Fruit fly (Drosophila melanogaster) whole organism, wandering third instar larva: Measurements from ENCODE around the gene CG32271.

Experiments used
- CrebA ChIP-seq: fragments of 200-800 bp; sonication (Bioruptor generic); optimal IDR thresholded peaks from 2 replicates; lab custom pipeline; 2016; ENCODE audit warnings: missing biosample characterization, mild to moderate bottlenecking, missing genetic modification characterization, borderline replicate concordance
- Dfd ChIP-seq: fragments of >200 bp; optimal IDR thresholded peaks from 2 replicates; lab custom pipeline; 2017; ENCODE audit warnings: missing biosample characterization, missing genetic modification characterization
- Dif ChIP-seq: fragments of 200-275, 200-300 bp; sonication (Bioruptor generic); optimal IDR thresholded peaks from 2 replicates; lab custom pipeline; 2018; ENCODE audit warnings: missing biosample characterization, missing genetic modification characterization; ENCODE audit not compliant: partially characterized antibody
- GATAd ChIP-seq: sonication (Bioruptor generic); optimal IDR thresholded peaks from 2 replicates; lab custom pipeline; 2016; ENCODE audit warnings: missing biosample characterization, missing genetic modification characterization
- HLH106 ChIP-seq: fragments of 200-800 bp; optimal IDR thresholded peaks from 3 replicates; lab custom pipeline; 2019; ENCODE audit warnings: missing biosample characterization, mild to moderate bottlenecking, missing genetic modification characterization, moderate library complexity
- Hnf4 ChIP-seq: fragments of 200-800 bp; sonication (Bioruptor generic); optimal IDR thresholded peaks from 2 replicates; lab custom pipeline; 2016; ENCODE audit warnings: missing biosample characterization, mild to moderate bottlenecking, missing genetic modification characterization
- Hr78 ChIP-seq: fragments of >200 bp; optimal IDR thresholded peaks from 2 replicates; lab custom pipeline; 2017; ENCODE audit warnings: missing biosample characterization, missing genetic modification characterization
- Hr83 ChIP-seq: fragments of 200-300 bp; sonication (Bioruptor generic); optimal IDR thresholded peaks from 2 replicates; lab custom pipeline; 2016; ENCODE audit warnings: missing biosample characterization, mild to moderate bottlenecking, missing genetic modification characterization, moderate library complexity; ENCODE audit not compliant: poor library complexity, severe bottlenecking
- Jra ChIP-seq: sonication (Bioruptor generic); optimal IDR thresholded peaks from 2 replicates; lab custom pipeline; 2016; ENCODE audit warnings: missing biosample characterization, missing genetic modification characterization
- N ChIP-seq: fragments of >200 bp; optimal IDR thresholded peaks from 2 replicates; lab custom pipeline; 2018; ENCODE audit warnings: missing biosample characterization, missing external identifiers, missing genetic modification characterization
- OdsH ChIP-seq: fragments of 200-800 bp; sonication (Bioruptor generic); optimal IDR thresholded peaks from 2 replicates; lab custom pipeline; 2016; ENCODE audit warnings: missing biosample characterization, mild to moderate bottlenecking, missing genetic modification characterization
- Sp1 ChIP-seq: fragments of 200-800 bp; sonication (Bioruptor generic); optimal IDR thresholded peaks from 3 replicates; lab custom pipeline; 2019; ENCODE audit warnings: missing biosample characterization, mild to moderate bottlenecking, missing genetic modification characterization, moderate library complexity
- Vsx2 ChIP-seq: fragments of 200-300, 225-300 bp; sonication (Bioruptor generic); optimal IDR thresholded peaks from 2 replicates; lab custom pipeline; 2018; ENCODE audit warnings: missing biosample characterization, missing genetic modification characterization; ENCODE audit not compliant: partially characterized antibody
- br ChIP-seq: fragments of 200-800 bp; sonication (Bioruptor generic); optimal IDR thresholded peaks from 2 replicates; lab custom pipeline; 2016; ENCODE audit warnings: missing biosample characterization, missing genetic modification characterization
- brk ChIP-seq: fragments of 200-800 bp; sonication (Bioruptor generic); optimal IDR thresholded peaks from 2 replicates; lab custom pipeline; 2016; ENCODE audit warnings: missing biosample characterization, mild to moderate bottlenecking, missing genetic modification characterization
- dl ChIP-seq, 2 experiments: fragments of 175-275, 200-275 bp in 1 of 2; fragments of 200-275 bp in 1 of 2; sonication (Bioruptor generic); optimal IDR thresholded peaks; lab custom pipeline; 2018; ENCODE audit warnings: mild to moderate bottlenecking in 2 of 2, missing biosample characterization in 2 of 2, missing genetic modification characterization in 2 of 2, moderate library complexity in 2 of 2; ENCODE audit not compliant: partially characterized antibody in 2 of 2, insufficient read depth in 1 of 2
- dmrt93B ChIP-seq: fragments of 200-800 bp; sonication (Bioruptor generic); optimal IDR thresholded peaks from 2 replicates; lab custom pipeline; 2018; ENCODE audit warnings: missing biosample characterization, mild to moderate bottlenecking, missing genetic modification characterization
- dsf ChIP-seq: sonication (Bioruptor generic); optimal IDR thresholded peaks from 2 replicates; lab custom pipeline; 2016; ENCODE audit warnings: missing biosample characterization, missing genetic modification characterization, borderline replicate concordance
- ey ChIP-seq: fragments of 200-800 bp; sonication (Bioruptor generic); optimal IDR thresholded peaks from 2 replicates; lab custom pipeline; 2016; ENCODE audit warnings: missing biosample characterization, missing genetic modification characterization
- foxo ChIP-seq, 2 experiments: fragments of 200-800 bp; sonication (Bioruptor generic); optimal IDR thresholded peaks; 2 replicates in 1 of 2; 3 replicates in 1 of 2; lab custom pipeline; 2016 to 2017; ENCODE audit warnings: missing biosample characterization in 2 of 2, missing genetic modification characterization in 2 of 2
- fru ChIP-seq: fragments of 200-800 bp; sonication (Bioruptor generic); optimal IDR thresholded peaks from 3 replicates; lab custom pipeline; 2016; ENCODE audit warnings: missing biosample characterization, mild to moderate bottlenecking, missing genetic modification characterization
- h ChIP-seq: fragments of 200-800 bp; sonication (Bioruptor generic); optimal IDR thresholded peaks from 3 replicates; lab custom pipeline; 2016; ENCODE audit warnings: missing biosample characterization, mild to moderate bottlenecking, missing genetic modification characterization
- jim ChIP-seq: fragments of 175-275, 200-325 bp; sonication (Bioruptor generic); optimal IDR thresholded peaks from 2 replicates; lab custom pipeline; 2016; ENCODE audit warnings: missing biosample characterization, mild to moderate bottlenecking, missing genetic modification characterization
- lola ChIP-seq: fragments of >200 bp; optimal IDR thresholded peaks from 2 replicates; lab custom pipeline; 2017; ENCODE audit warnings: missing biosample characterization, missing genetic modification characterization
- psq ChIP-seq: fragments of 200-800 bp; sonication (Bioruptor generic); optimal IDR thresholded peaks from 3 replicates; lab custom pipeline; 2017; ENCODE audit warnings: missing biosample characterization, mild to moderate bottlenecking, missing genetic modification characterization, moderate library complexity
- sage ChIP-seq: fragments of 200-800 bp; sonication (Bioruptor generic); optimal IDR thresholded peaks from 2 replicates; lab custom pipeline; 2016; ENCODE audit warnings: missing biosample characterization, mild to moderate bottlenecking, missing genetic modification characterization
- sv ChIP-seq: fragments of 200-800 bp; sonication (Bioruptor generic); optimal IDR thresholded peaks from 3 replicates; lab custom pipeline; 2016; ENCODE audit warnings: missing biosample characterization, missing genetic modification characterization
- tai ChIP-seq: sonication (Bioruptor generic); optimal IDR thresholded peaks from 2 replicates; lab custom pipeline; 2016; ENCODE audit warnings: missing biosample characterization, missing genetic modification characterization
- woc ChIP-seq: sonication (Bioruptor generic); optimal IDR thresholded peaks from 2 replicates; lab custom pipeline; 2016; ENCODE audit warnings: missing biosample characterization, mild to moderate bottlenecking, missing genetic modification characterization

The CG32271 gene

DNA sequence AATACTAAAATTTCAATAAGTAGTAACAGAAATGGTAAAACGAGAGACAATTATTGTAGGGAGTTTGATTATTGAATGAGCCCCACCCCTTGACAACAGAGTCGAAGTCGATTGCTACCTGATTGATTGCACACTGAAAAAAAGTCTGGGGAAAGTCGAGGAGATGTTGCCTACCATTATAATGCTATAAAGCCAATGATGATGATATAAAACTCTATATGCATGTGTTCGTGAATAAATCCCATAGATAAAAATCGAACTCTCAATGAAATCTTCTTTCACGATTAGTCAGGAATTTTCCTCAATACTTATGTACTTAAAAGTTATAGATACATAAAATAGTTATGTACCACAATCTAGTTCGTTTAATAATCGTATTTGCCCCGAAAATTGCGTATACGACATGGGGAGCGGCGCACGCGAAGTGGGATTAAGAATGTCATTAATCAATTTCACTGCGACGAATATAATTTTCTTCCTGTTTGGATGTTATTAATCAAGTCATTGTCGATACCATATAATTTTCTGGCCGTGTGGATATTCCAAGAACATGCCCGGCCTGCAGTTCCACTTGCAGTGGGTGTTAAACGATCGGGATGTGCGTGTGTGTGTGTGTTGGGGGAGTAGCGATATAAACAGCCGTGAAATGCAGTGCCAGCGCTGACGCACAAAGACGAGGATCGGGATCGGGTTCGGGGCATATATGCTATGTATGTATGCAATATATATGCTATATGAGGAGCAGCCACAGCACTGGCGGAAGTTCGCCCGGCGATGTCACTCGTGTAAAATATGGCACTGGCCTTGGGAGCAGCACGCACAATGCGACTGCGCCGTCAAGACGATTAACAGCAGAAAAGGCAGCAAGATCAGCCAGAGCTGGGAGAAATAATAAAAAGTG is 41.5 kb upstream of the CG32271 start, which contains the start of gene CG12078:
TSS of gene CG12078 (minus strand) at position 51 of the 901 bp plus-strand sequence.
- TF ChIP-seq foxo (GFP tag; optimal IDR thresholded peaks at IDR 0.05; lab: Kevin White, UChicago): peak in 1 of 2 experiments; percentile 25
- TF ChIP-seq Hr83 (GFP tag; lab: Kevin White, UChicago): peak; percentile 21
- TF ChIP-seq Sp1 (GFP tag; lab: Kevin White, UChicago): no peak
- no peak for TF ChIP-seq Jra (GFP tag; lab: Kevin White, UChicago)
- peak; percentile 9 for TF ChIP-seq tai (GFP tag; lab: Kevin White, UChicago)
- no peak for TF ChIP-seq dl (GFP tag; optimal IDR thresholded peaks at IDR 0.05; lab: Kevin White, UChicago; ENCODE audit: insufficient read depth in 1 of 2, partially characterized antibody in 2 of 2)
- TF ChIP-seq fru (GFP tag; lab: Kevin White, UChicago): peak; percentile 2
- no peak for TF ChIP-seq HLH106 (tag; lab: Kevin White, UChicago)

DNA sequence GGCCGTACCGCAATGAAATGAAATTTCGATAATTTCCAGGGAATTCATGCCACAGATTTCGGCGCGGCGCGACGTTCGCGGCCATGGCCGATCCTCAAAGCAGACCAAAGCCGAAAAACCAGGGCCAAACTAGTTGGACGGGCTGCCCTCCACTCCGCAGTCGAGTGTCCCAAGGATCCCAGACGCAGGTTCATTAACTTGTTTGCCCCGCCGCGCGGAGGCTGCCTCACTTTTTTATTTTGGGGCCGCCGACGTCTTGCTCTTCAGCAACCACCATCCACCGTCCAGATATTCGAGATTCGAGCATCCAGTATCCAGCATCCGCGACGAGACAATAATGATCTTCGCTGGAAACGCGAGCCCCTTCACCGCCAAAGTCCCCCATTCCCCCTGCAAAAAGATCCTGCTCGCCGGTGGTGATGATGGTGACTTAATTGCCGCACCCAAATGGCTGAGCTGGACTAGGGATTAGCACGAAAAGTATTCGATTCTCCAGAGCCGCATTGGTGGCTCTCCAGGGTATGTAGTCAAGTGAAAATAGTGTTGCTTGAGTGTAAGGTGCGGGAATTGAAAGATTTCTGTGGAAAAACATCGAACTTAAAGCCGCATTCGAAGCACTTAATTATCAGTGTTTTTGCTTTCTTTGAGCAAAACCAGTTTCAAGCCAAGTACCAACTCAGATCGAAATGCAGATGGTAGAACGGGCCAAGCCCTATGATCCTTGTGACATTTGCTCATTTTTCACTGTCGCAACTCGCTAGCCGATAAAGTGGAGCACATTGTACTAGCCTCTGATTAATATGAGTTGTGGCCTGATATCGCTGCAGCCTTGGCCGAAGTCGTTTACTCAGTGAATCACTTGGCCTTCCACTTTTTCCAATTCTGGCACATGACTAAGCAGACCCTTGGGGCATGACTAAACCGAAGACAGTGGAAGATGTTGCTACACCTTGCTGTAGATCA is 39.4 kb upstream of the CG32271 start:
- TF ChIP-seq Hr78 (GFP tag; lab: Kevin White, UChicago) (no peak), N (GFP tag; lab: Kevin White, UChicago) (no peak), GATAd (GFP tag; lab: Kevin White, UChicago) (no peak), tai (GFP tag; lab: Kevin White, UChicago) (no peak), OdsH (GFP tag; lab: Kevin White, UChicago) (no peak), CrebA (GFP tag; lab: Kevin White, UChicago) (peak; percentile 44), Hnf4 (GFP tag; lab: Kevin White, UChicago) (no peak), jim (GFP tag; lab: Kevin White, UChicago) (peak; percentile 68), dsf (no peak), fru (GFP tag; lab: Kevin White, UChicago) (peak; percentile 65), Dfd (GFP tag; lab: Kevin White, UChicago) (no peak), Sp1 (GFP tag; lab: Kevin White, UChicago) (peak; percentile 12), sage (no peak), sv (no peak), ey (GFP tag; lab: Kevin White, UChicago) (no peak), Jra (GFP tag; lab: Kevin White, UChicago) (peak; percentile 8), br (GFP tag; lab: Kevin White, UChicago) (peak; percentile 22), h (no peak), woc (GFP tag; lab: Kevin White, UChicago) (no peak), HLH106 (tag; lab: Kevin White, UChicago) (no peak), dl (GFP tag; optimal IDR thresholded peaks at IDR 0.05; lab: Kevin White, UChicago; ENCODE audit: insufficient read depth in 1 of 2, partially characterized antibody in 2 of 2) (peak in 1 of 2 experiments; percentile 52), psq (peak; percentile 55), lola (GFP tag; lab: Kevin White, UChicago) (no peak), brk (GFP tag; lab: Kevin White, UChicago) (no peak), dmrt93B (GFP tag; lab: Kevin White, UChicago) (no peak), Dif (GFP tag; lab: Kevin White, UChicago) (peak; percentile 76)

dm6 chr3L:3241368-3241640 is 38.3 kb upstream of the CG32271 start:
- TF ChIP-seq sage (no peak), lola (GFP tag; lab: Kevin White, UChicago) (peak; percentile 3), ey (GFP tag; lab: Kevin White, UChicago) (no peak), Hnf4 (GFP tag; lab: Kevin White, UChicago) (no peak), Vsx2 (no peak)
